Worm (Caenorhabditis elegans) whole organism, young adult: Measurements from ENCODE around the gene lin-40.

Experiments used
- B0261.1 ChIP-seq: sonication (generic microtip); optimal IDR thresholded peaks from 2 replicates; lab custom pipeline; 2016; ENCODE audit warnings: mild to moderate bottlenecking, missing genetic modification characterization, moderate library complexity, missing compliant biosample characterization
- B0336.3 ChIP-seq: fragments of 200-800 bp; sonication (Bioruptor generic); IDR thresholded peaks from 2 replicates; pipeline ENCODE4 v1.3.6; 2022; ENCODE audit warnings: missing genetic modification characterization, missing compliant biosample characterization
- F37B4.10 ChIP-seq: fragments of 200-800 bp; sonication (Bioruptor generic); IDR thresholded peaks from 2 replicates; pipeline ENCODE4 v1.3.6; 2022; ENCODE audit warnings: missing genetic modification characterization, missing compliant biosample characterization
- F52B5.7 ChIP-seq: sonication (generic microtip); optimal IDR thresholded peaks from 2 replicates; lab custom pipeline; 2016; ENCODE audit warnings: mild to moderate bottlenecking, missing genetic modification characterization, missing compliant biosample characterization
- F57A8.1 ChIP-seq: fragments of 200-800 bp; sonication (Bioruptor generic); optimal IDR thresholded peaks from 2 replicates; lab custom pipeline; 2018; ENCODE audit warnings: mild to moderate bottlenecking, missing genetic modification characterization, moderate library complexity, missing compliant biosample characterization
- K11D2.4 ChIP-seq: fragments of 200-800 bp; sonication (Bioruptor generic); IDR thresholded peaks from 2 replicates; pipeline ENCODE4 v1.3.6; 2022; ENCODE audit warnings: missing genetic modification reagents, missing genetic modification characterization, missing compliant biosample characterization
- K12H6.12 ChIP-seq: fragments of 200-800 bp; sonication (Bioruptor generic); optimal IDR thresholded peaks from 2 replicates; lab custom pipeline; 2018; ENCODE audit warnings: mild to moderate bottlenecking, missing genetic modification characterization, missing compliant biosample characterization
- T07F8.4 ChIP-seq: sonication (generic microtip); optimal IDR thresholded peaks from 2 replicates; lab custom pipeline; 2016; ENCODE audit warnings: mild to moderate bottlenecking, missing genetic modification characterization, moderate library complexity, missing compliant biosample characterization
- T26A5.8 ChIP-seq: sonication (generic microtip); optimal IDR thresholded peaks from 2 replicates; lab custom pipeline; 2016; ENCODE audit warnings: missing genetic modification characterization, missing compliant biosample characterization
- Y56A3A.18 ChIP-seq: fragments of 200-800 bp; sonication (Bioruptor generic); IDR thresholded peaks from 2 replicates; pipeline ENCODE4 v1.3.6; 2022; ENCODE audit warnings: missing genetic modification reagents, missing genetic modification characterization, missing compliant biosample characterization
- Y67H2A.10 ChIP-seq: fragments of 200-800 bp; sonication (Bioruptor generic); conservative IDR thresholded peaks from 2 replicates; pipeline ENCODE4 v1.3.6; 2022; ENCODE audit warnings: missing genetic modification reagents, missing genetic modification characterization, missing compliant biosample characterization
- Y95B8A.8 ChIP-seq: fragments of 200-800 bp; sonication (Bioruptor generic); IDR thresholded peaks from 2 replicates; pipeline ENCODE4 v1.3.6; 2022; ENCODE audit warnings: missing genetic modification reagents, missing genetic modification characterization, missing compliant biosample characterization
- ZK185.1 ChIP-seq: sonication (generic microtip); optimal IDR thresholded peaks from 2 replicates; lab custom pipeline; 2016; ENCODE audit warnings: mild to moderate bottlenecking, missing genetic modification characterization, missing compliant biosample characterization; ENCODE audit not compliant: poor library complexity, severe bottlenecking
- akir-1 ChIP-seq: fragments of 200-800 bp; sonication (Bioruptor generic); optimal IDR thresholded peaks from 2 replicates; lab custom pipeline; 2018; ENCODE audit warnings: mild to moderate bottlenecking, missing genetic modification characterization, moderate library complexity, missing compliant biosample characterization
- ama-1 ChIP-seq, 3 experiments: fragments of 150-350 bp in 1 of 3; sonication (generic microtip) in 2 of 3; optimal IDR thresholded peaks; 2 replicates each; lab custom pipeline; 2014 to 2018; ENCODE audit warnings: missing biosample characterization in 2 of 3, missing genetic modification characterization in 2 of 3, missing genetic modification reagents in 2 of 3
- bed-1 ChIP-seq: fragments of 200-800 bp; sonication (Bioruptor generic); IDR thresholded peaks from 2 replicates; pipeline ENCODE4 v1.3.6; 2022; ENCODE audit warnings: missing genetic modification reagents, missing genetic modification characterization, missing compliant biosample characterization
- cebp-2 ChIP-seq: fragments of 200-800 bp; sonication (Bioruptor generic); IDR thresholded peaks from 2 replicates; pipeline ENCODE4 v1.3.6; 2022; ENCODE audit warnings: missing genetic modification characterization, missing compliant biosample characterization
- ceh-79 ChIP-seq: sonication (generic microtip); optimal IDR thresholded peaks from 2 replicates; lab custom pipeline; 2017; ENCODE audit warnings: mild to moderate bottlenecking, missing genetic modification characterization, missing compliant biosample characterization
- ceh-91 ChIP-seq: fragments of 200-800 bp; sonication (Bioruptor generic); IDR thresholded peaks from 2 replicates; pipeline ENCODE4 v1.3.6; 2022; ENCODE audit warnings: missing genetic modification reagents, missing genetic modification characterization, missing compliant biosample characterization
- chd-7 ChIP-seq: sonication (generic microtip); optimal IDR thresholded peaks from 2 replicates; lab custom pipeline; 2016; ENCODE audit warnings: mild to moderate bottlenecking, missing genetic modification characterization, moderate library complexity, missing compliant biosample characterization
- egrh-3 ChIP-seq: fragments of 200-800 bp; sonication (Bioruptor generic); IDR thresholded peaks from 2 replicates; pipeline ENCODE4 v1.3.6; 2022; ENCODE audit warnings: missing genetic modification reagents, missing genetic modification characterization, missing compliant biosample characterization
- fkh-3 ChIP-seq: sonication (generic microtip); optimal IDR thresholded peaks from 2 replicates; lab custom pipeline; 2016; ENCODE audit warnings: mild to moderate bottlenecking, missing genetic modification characterization, missing compliant biosample characterization
- gei-17 ChIP-seq: fragments of 200-800 bp; sonication (Bioruptor generic); optimal IDR thresholded peaks from 2 replicates; lab custom pipeline; 2018; ENCODE audit warnings: mild to moderate bottlenecking, missing genetic modification characterization, missing compliant biosample characterization
- let-526 ChIP-seq: fragments of 200-800 bp; sonication (Bioruptor generic); IDR thresholded peaks from 2 replicates; pipeline ENCODE4 v1.3.6; 2022; ENCODE audit warnings: missing genetic modification reagents, missing genetic modification characterization, missing compliant biosample characterization
- lir-1 ChIP-seq: fragments of 200-800 bp; sonication (Bioruptor generic); conservative IDR thresholded peaks from 2 replicates; pipeline ENCODE4 v1.3.6; 2022; ENCODE audit warnings: missing genetic modification reagents, missing genetic modification characterization, missing compliant biosample characterization
- lsy-27 ChIP-seq: sonication (generic microtip); optimal IDR thresholded peaks from 2 replicates; lab custom pipeline; 2017; ENCODE audit warnings: missing genetic modification characterization, mild to moderate bottlenecking, missing compliant biosample characterization, antibody characterized with exemption, missing genotype, borderline replicate concordance; ENCODE audit not compliant: insufficient read depth
- madf-3 ChIP-seq: fragments of 200-800 bp; sonication (Bioruptor generic); IDR thresholded peaks from 2 replicates; pipeline ENCODE4 v1.3.6; 2022; ENCODE audit warnings: missing genetic modification reagents, missing genetic modification characterization, missing compliant biosample characterization
- mcd-1 ChIP-seq: fragments of 200-800 bp; sonication (Bioruptor generic); IDR thresholded peaks from 2 replicates; pipeline ENCODE4 v1.3.6; 2022; ENCODE audit warnings: missing genetic modification reagents, missing genetic modification characterization, missing compliant biosample characterization
- nhr-120 ChIP-seq: fragments of 200-800 bp; sonication (Bioruptor generic); IDR thresholded peaks from 2 replicates; pipeline ENCODE4 v1.3.6; 2022; ENCODE audit warnings: missing genetic modification characterization, missing compliant biosample characterization
- nhr-27 ChIP-seq: fragments of 200-800 bp; sonication (Bioruptor generic); optimal IDR thresholded peaks from 2 replicates; lab custom pipeline; 2018; ENCODE audit warnings: mild to moderate bottlenecking, missing genetic modification characterization, moderate library complexity, missing compliant biosample characterization
- sdz-38 ChIP-seq: sonication (generic microtip); optimal IDR thresholded peaks from 2 replicates; lab custom pipeline; 2016; ENCODE audit warnings: missing genotype, missing genetic modification characterization, missing compliant biosample characterization
- unc-130 ChIP-seq: sonication (generic microtip); optimal IDR thresholded peaks from 2 replicates; lab custom pipeline; 2016; ENCODE audit warnings: missing genetic modification reagents, missing genetic modification characterization, missing compliant biosample characterization
- unc-62 ChIP-seq: fragments of 150-350 bp; optimal IDR thresholded peaks from 2 replicates; lab custom pipeline; 2014; ENCODE audit warnings: missing biosample characterization, missing genetic modification reagents, missing genetic modification characterization
- zfh-2 ChIP-seq: fragments of 200-800 bp; sonication (Bioruptor generic); conservative IDR thresholded peaks from 2 replicates; pipeline ENCODE4 v1.3.6; 2022; ENCODE audit warnings: missing genetic modification reagents, missing genetic modification characterization, missing compliant biosample characterization
- zim-3 ChIP-seq: sonication (generic microtip); optimal IDR thresholded peaks from 2 replicates; lab custom pipeline; 2017; ENCODE audit warnings: mild to moderate bottlenecking, missing genetic modification characterization, moderate library complexity, missing compliant biosample characterization
- ztf-28 ChIP-seq: fragments of 200-800 bp; sonication (Bioruptor generic); IDR thresholded peaks from 2 replicates; pipeline ENCODE4 v1.3.6; 2022; ENCODE audit warnings: missing genetic modification reagents, missing genetic modification characterization, missing compliant biosample characterization

The lin-40 gene

DNA sequence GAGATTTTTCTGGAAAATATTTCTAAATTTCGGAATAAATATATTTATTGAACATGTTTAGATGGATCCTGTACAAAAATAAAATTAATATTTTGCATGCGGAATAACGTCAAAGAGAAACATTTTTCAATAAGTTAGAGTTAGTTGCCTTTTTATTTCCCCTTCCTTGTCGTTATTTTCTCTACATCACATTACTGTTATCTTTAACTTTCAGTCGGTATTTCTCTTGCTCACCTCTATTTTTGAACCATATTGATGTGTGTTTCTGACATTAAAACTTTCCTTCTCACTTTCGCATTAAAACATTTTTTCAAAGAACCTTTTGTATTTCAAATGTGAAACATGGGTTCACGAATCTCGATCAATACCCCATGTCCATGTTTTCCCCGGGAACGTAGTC lies 34.3 kb upstream of the lin-40 start, which contains the start of gene Y39H10B.3:
Gene Y39H10B.3 (plus strand): TSS at position 301 of the 400 bp plus-strand sequence.
- TF ChIP-seq F52B5.7 (tag; lab: Kevin White, UChicago), result no peak
- TF ChIP-seq F37B4.10 (GFP tag; lab: Robert Waterston, UW), result no peak
- TF ChIP-seq ama-1 (optimal IDR thresholded peaks at IDR 0.05; lab: Kevin White, UChicago), result no peak
- TF ChIP-seq ama-1 (GFP tag; optimal IDR thresholded peaks at IDR 0.05; lab: Kevin White, UChicago), result no peak
- TF ChIP-seq unc-62 (GFP tag; lab: Kevin White, UChicago), result no peak
- TF ChIP-seq chd-7, result no peak
- no peak for TF ChIP-seq ZK185.1
- no peak for TF ChIP-seq K11D2.4
- no peak for TF ChIP-seq madf-3 (GFP tag; lab: Robert Waterston, UW)
- no peak for TF ChIP-seq unc-130 (GFP tag; lab: Kevin White, UChicago)
- TF ChIP-seq lir-1 (GFP tag; lab: Robert Waterston, UW), result no peak
- TF ChIP-seq bed-1 (GFP tag; lab: Robert Waterston, UW), result no peak
- TF ChIP-seq mcd-1, result no peak
- no peak for TF ChIP-seq Y95B8A.8 (GFP tag; lab: Robert Waterston, UW)
- no peak for TF ChIP-seq egrh-3
- TF ChIP-seq, all 124 proteins: peak for 0

DNA sequence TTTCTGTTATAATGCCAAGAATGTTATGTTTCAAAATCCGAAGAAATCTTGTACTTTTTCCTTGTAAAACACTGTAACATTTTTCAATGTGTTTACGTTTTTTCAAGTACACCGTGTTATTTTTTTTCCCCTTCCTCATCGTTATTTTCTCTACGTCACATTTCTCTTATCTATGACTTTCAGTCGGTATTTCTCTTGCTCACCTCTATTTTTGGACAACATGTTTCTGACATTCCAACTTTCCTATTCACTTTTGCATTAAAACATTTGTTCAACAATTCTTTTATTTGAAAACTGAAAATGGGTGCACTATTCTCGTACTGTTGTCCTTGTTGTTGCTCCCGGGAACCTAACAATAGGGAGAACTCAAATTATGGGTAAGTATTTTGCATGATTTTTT lies 31.7 kb upstream of the lin-40 start, which contains the start of gene pals-33:
Gene pals-33 (plus strand): TSS at position 301 of the 400 bp plus-strand sequence.
- TF ChIP-seq K12H6.12 (tag; lab: Kevin White, UChicago), result no peak
- no peak for TF ChIP-seq nhr-120 (GFP tag; lab: Robert Waterston, UW)
- TF ChIP-seq zim-3 (tag; lab: Kevin White, UChicago), result no peak
- no peak for TF ChIP-seq sdz-38 (tag; lab: Kevin White, UChicago)
- no peak for TF ChIP-seq B0261.1 (tag; lab: Kevin White, UChicago)
- TF ChIP-seq lsy-27 (tag; lab: Kevin White, UChicago), result no peak
- no peak for TF ChIP-seq fkh-3 (tag; lab: Kevin White, UChicago)
- TF ChIP-seq let-526 (GFP tag; lab: Robert Waterston, UW), result no peak
- TF ChIP-seq ceh-79 (tag; lab: Kevin White, UChicago), result no peak
- no peak for TF ChIP-seq B0336.3
- no peak for TF ChIP-seq akir-1 (GFP tag; lab: Kevin White, UChicago)
- no peak for TF ChIP-seq nhr-27 (tag; lab: Kevin White, UChicago)
- TF ChIP-seq zfh-2 (GFP tag; lab: Robert Waterston, UW), result no peak
- no peak for TF ChIP-seq Y67H2A.10 (GFP tag; lab: Robert Waterston, UW)

DNA sequence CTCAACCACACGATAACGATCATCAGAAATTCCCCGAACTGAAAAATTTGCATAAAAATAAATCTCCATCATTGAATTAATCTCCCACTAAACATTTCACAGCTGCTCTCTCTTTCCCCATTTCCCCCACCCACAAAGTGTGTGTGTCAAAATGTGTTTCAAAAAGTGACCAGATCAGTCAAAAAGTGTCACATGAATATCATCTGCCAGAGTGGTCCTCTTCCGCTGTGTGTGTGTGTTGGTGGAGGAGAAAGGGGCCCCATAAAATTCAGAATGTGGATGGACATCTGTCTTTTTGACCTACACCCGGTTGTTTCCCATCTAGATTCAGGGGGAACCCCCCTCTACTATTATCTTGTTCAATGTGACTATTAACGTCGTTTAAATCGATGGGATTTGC lies 27.6 kb upstream of the lin-40 start:
- TF ChIP-seq Y67H2A.10 (GFP tag; lab: Robert Waterston, UW) (no peak), let-526 (GFP tag; lab: Robert Waterston, UW) (no peak), F57A8.1 (no peak), cebp-2 (GFP tag; lab: Robert Waterston, UW) (no peak), ama-1 (optimal IDR thresholded peaks at IDR 0.05; lab: Kevin White, UChicago) (no peak), ama-1 (GFP tag; optimal IDR thresholded peaks at IDR 0.05; lab: Kevin White, UChicago) (no peak), sdz-38 (tag; lab: Kevin White, UChicago) (no peak), nhr-120 (GFP tag; lab: Robert Waterston, UW) (no peak), Y56A3A.18 (GFP tag; lab: Robert Waterston, UW) (no peak), Y95B8A.8 (GFP tag; lab: Robert Waterston, UW) (no peak), T07F8.4 (tag; lab: Kevin White, UChicago) (no peak), T26A5.8 (no peak), ztf-28 (GFP tag; lab: Robert Waterston, UW) (no peak), gei-17 (GFP tag; lab: Kevin White, UChicago) (no peak), ceh-91 (no peak), lsy-27 (tag; lab: Kevin White, UChicago) (no peak)
